Worm (Caenorhabditis elegans) whole organism, midembryonic: ENCODE measurements around the gene col-184.
A peak's percentile ranks its signal among the peaks of the same experiment; 100 is the strongest.
"Not testable (repeated sequence)": the region's sequence is repeated elsewhere in the genome, so short reads cannot be mapped to it uniquely, and the experiment has no call there.

Source experiments
- T22C8.4 ChIP-seq: fragments of 200-800 bp; sonication (Bioruptor generic); IDR thresholded peaks from 2 replicates; pipeline ENCODE4 v1.3.6; 2022; ENCODE audit warnings: missing genetic modification characterization, missing compliant biosample characterization
- cog-1 ChIP-seq: sonication (generic microtip); optimal IDR thresholded peaks from 2 replicates; lab custom pipeline; 2016; ENCODE audit warnings: missing genetic modification characterization, missing compliant biosample characterization
- flt-1 ChIP-seq: fragments of 200-800 bp; sonication (Bioruptor generic); IDR thresholded peaks from 2 replicates; pipeline ENCODE4 v1.3.6; 2022; ENCODE audit warnings: missing genetic modification characterization, missing compliant biosample characterization
- klf-2 ChIP-seq: fragments of 200-800 bp; sonication (Bioruptor generic); conservative IDR thresholded peaks from 2 replicates; pipeline ENCODE4 v1.3.6; 2022; ENCODE audit warnings: missing genetic modification reagents, missing genetic modification characterization, missing compliant biosample characterization
- med-1 ChIP-seq: sonication (generic microtip); optimal IDR thresholded peaks from 2 replicates; lab custom pipeline; 2017; ENCODE audit warnings: missing genetic modification characterization, mild to moderate bottlenecking, missing compliant biosample characterization, antibody characterized with exemption, missing genetic modification reagents; ENCODE audit not compliant: insufficient read depth
- ref-1 ChIP-seq: fragments of 200-800 bp; sonication (Bioruptor generic); conservative IDR thresholded peaks from 2 replicates; pipeline ENCODE4 v1.3.6; 2022; ENCODE audit warnings: missing genetic modification reagents, missing genetic modification characterization, missing compliant biosample characterization
- tab-1 ChIP-seq: fragments of 200-800 bp; sonication (Bioruptor generic); IDR thresholded peaks from 2 replicates; pipeline ENCODE4 v1.3.6; 2022; ENCODE audit warnings: missing genetic modification characterization, missing compliant biosample characterization
- ztf-23 ChIP-seq: fragments of 200-800 bp; sonication (Bioruptor generic); IDR thresholded peaks from 2 replicates; pipeline ENCODE4 v1.3.6; 2022; ENCODE audit warnings: missing genetic modification reagents, missing genetic modification characterization, missing compliant biosample characterization
- ztf-29 ChIP-seq: fragments of 200-800 bp; sonication (Bioruptor generic); IDR thresholded peaks from 2 replicates; pipeline ENCODE4 v1.3.6; 2022; ENCODE audit warnings: missing genetic modification reagents, missing genetic modification characterization, missing compliant biosample characterization

The col-184 gene

DNA sequence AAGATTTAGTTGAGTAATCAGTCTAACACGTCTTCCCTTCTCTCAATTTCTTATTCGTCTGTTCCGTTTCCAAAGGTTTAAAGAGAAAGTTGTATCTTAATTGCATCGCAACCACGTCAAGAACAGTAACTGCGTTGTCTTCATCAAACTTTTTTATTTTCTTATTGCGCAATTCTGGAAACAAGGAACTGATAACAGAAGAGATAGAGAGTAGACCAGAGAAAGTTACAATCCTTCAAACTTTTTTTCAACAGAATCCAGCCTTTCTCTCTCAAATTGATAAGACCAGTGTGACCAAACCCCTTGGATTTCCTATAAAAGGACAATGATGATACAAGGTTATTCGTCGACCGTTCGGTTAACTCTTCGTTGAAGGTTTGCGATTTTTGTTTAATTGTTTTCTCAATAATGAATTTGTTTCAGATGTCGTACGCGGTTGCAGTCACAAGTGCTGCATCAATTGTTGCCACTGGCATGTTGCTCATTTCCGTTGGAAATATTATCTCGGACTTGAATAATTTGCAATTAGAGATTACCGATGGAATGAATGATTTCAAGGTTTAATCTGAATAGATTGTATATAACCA is at the start of gene col-184:
col-184 (plus strand) TSS at position 409 of the 587 bp plus-strand sequence.
- TF ChIP-seq klf-2 (GFP tag; lab: Robert Waterston, UW) (no peak), cog-1 (no peak), med-1 (GFP tag; lab: Kevin White, UChicago) (no peak), ztf-29 (no peak), ztf-23 (GFP tag; lab: Robert Waterston, UW) (no peak), flt-1 (GFP tag; lab: Robert Waterston, UW) (no peak), tab-1 (GFP tag; lab: Robert Waterston, UW) (no peak), ref-1 (GFP tag; lab: Robert Waterston, UW) (no peak), T22C8.4 (GFP tag; lab: Robert Waterston, UW) (no peak)

DNA sequence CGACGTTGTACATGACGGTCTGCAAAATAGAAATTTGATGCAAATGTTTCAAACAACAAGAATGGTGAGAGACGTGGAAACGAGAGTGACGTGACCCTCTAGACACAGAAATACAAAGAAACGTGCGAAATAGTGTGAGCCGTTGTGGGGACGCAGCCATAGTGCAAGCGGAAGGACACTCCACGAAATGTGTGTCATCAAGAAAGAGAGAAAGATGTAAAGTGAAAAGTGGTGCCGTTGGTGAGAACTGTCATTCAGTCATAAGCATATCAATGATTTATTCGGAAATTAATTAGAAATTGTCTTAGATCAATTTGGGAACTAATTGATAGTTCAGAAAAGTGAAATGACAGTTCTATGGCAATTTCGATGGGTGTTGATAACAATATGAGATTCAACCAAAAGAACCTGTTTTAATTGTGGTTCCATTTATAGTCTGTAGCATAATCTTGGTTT is 49.3 kb upstream of the col-184 start, which contains the start of gene C29F7.3:
C29F7.3 (minus strand) TSS at position 51 of the 456 bp plus-strand sequence.
- TF ChIP-seq T22C8.4 (GFP tag; lab: Robert Waterston, UW), result no peak
- TF ChIP-seq cog-1, result peak; percentile 58

DNA sequence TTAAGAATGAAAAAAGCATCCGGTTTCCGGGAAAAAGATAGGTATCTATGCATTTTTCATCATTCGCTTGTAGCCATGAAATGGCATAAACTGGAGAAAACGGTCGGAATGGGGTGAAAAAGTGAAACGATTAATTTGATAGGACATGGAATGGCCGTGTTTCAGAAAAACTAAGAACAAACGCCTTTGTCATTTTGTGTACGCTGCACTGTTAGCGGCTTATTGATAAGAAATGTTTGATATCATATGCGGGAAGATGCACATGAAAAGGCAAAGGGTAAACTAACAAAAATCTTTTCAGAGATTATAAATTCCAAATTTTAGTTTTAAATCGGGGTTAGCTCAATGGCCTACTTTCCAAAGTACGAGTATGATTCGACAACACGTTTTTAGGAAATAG is 48.2 kb upstream of the col-184 start:
- TF ChIP-seq tab-1 (GFP tag; lab: Robert Waterston, UW) (no peak), med-1 (GFP tag; lab: Kevin White, UChicago) (no peak), klf-2 (GFP tag; lab: Robert Waterston, UW) (no peak), ztf-23 (GFP tag; lab: Robert Waterston, UW) (no peak), T22C8.4 (GFP tag; lab: Robert Waterston, UW) (no peak), cog-1 (no peak), ref-1 (GFP tag; lab: Robert Waterston, UW) (no peak), ztf-29 (no peak), flt-1 (GFP tag; lab: Robert Waterston, UW) (no peak)

DNA sequence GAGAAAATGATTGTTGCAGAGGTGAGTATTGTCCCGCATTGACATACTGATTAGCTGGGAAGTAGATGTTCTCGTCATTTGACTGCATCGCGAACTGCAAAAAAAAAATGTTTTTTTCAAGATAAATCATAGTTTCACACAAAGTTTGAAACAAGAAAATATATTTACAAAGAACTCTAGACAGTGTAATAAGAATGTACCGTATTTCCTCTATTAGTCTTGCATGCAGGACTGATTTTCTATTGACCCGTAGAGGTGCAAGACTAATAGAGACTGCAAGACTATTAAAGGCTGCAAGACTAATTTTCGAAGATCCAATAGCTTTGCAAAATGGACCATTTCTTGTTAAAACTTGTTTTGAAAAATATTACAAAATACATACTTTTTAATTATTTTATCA is 45.9 kb upstream of the col-184 start, which contains the start of gene fkh-3:
fkh-3 (minus strand) TSS at position 101 of the 400 bp plus-strand sequence.
- TF ChIP-seq med-1 (GFP tag; lab: Kevin White, UChicago), result no peak
- TF ChIP-seq klf-2 (GFP tag; lab: Robert Waterston, UW), result no peak
- TF ChIP-seq cog-1, result no peak
- no peak for TF ChIP-seq T22C8.4 (GFP tag; lab: Robert Waterston, UW)
- TF ChIP-seq ztf-23 (GFP tag; lab: Robert Waterston, UW), result no peak
- no peak for TF ChIP-seq flt-1 (GFP tag; lab: Robert Waterston, UW)
- TF ChIP-seq ztf-29, result no peak
- no peak for TF ChIP-seq tab-1 (GFP tag; lab: Robert Waterston, UW)
- TF ChIP-seq ref-1 (GFP tag; lab: Robert Waterston, UW), result no peak

DNA sequence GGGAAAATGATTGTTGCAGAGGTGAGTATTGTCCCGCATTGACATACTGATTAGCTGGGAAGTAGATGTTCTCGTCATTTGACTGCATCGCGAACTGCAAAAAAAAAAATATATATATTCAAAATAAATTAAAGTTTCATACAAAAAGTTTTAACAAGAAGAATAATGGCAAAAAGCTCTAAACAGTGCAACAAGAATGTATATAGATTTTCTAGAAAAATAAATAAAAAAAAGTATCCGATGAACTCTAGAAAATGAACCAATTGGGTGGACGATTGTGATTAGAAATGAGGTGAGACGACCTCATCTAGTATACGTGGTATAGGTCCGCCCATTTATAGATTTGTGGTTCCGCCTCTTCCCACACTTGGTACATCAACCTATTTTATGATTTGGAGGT is 40.5 kb upstream of the col-184 start, which contains the start of gene fkh-4:
fkh-4 (minus strand) TSS at position 101 of the 400 bp plus-strand sequence.
- not testable (repeated sequence) for TF ChIP-seq ztf-23, tab-1, flt-1 (GFP tag; lab: Robert Waterston, UW)

DNA sequence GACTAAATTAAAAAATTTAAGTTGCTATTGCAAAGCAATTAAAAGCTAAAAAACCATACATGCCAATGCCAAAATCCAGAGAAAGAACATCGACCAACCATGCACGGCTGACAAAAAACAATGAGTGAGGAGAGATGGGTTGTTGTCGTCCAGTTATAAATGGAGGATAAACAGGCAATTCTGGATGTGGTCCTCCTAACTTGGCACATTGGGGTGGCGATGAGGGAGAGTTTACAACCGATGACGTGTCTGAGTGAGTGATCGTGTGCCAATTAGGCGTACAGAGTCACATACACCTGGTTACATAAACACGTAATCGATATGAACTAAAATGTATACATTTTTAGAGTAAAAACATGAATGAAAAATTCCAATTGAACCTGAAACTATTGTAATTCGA is 37.9 kb upstream of the col-184 start, which contains the start of gene C29F7.10:
C29F7.10 (minus strand) TSS at position 101 of the 400 bp plus-strand sequence.
- TF ChIP-seq T22C8.4, ztf-23, ref-1 (GFP tag; lab: Robert Waterston, UW): not testable (repeated sequence)

DNA sequence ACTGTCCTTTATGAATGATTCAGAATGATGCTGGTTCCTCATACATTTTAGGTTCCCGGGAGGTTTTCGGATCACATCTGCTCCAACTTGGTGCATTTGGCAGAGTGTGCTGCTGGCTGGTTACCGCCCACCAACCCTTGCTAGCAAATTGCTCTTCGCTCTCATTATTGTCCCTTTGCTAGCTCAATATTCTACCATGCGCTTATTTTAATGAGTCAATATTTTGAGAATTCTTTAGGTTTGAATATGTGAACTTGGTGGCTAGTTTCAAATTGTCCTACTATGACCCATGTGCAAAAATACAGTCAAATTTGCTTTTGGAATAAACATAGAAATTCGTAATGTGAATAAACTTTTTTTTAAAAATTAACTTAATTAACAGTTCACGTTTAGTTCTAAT is 34.1 kb upstream of the col-184 start:
- TF ChIP-seq flt-1 (GFP tag; lab: Robert Waterston, UW), result no peak
- no peak for TF ChIP-seq ztf-29
- TF ChIP-seq tab-1 (GFP tag; lab: Robert Waterston, UW), result no peak
- no peak for TF ChIP-seq med-1 (GFP tag; lab: Kevin White, UChicago)
- no peak for TF ChIP-seq ref-1 (GFP tag; lab: Robert Waterston, UW)
- TF ChIP-seq cog-1, result no peak
- TF ChIP-seq T22C8.4 (GFP tag; lab: Robert Waterston, UW), result no peak

DNA sequence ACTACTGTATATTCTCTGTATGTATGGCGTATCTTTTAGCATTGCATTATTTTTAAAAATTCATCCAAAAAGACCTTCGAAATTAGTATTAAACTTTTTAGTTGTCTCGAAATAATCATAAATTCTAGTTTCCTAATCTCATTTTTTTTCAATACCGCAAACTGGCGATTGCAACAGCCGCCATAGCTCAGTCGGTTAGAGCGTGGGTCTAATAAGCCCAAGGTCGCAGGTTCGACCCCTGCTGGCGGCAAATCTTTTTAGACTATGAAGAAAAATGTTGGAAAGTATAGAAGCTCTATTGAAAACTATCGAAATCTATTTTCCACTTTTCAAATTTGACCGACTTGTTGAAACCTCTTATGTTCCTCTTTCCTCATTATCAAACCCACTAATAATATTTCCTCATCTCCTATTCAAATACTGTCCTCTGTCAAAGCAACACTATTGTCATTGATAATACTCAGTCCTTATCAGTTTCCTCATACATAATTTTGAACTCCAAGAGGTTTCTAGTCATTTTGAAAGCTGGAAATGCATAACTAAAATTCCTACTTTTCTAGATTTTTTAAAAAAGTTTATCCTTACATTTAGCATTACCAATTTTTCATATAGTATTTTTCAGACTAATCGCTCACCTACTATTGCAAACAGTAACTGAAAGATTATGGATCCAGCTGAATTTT is 33.3 kb upstream of the col-184 start, which contains the start of gene jmjd-3.3:
jmjd-3.3 (plus strand) TSS at position 633 of the 683 bp plus-strand sequence.
- no peak for TF ChIP-seq ref-1 (GFP tag; lab: Robert Waterston, UW)
- TF ChIP-seq cog-1, result no peak
- TF ChIP-seq klf-2 (GFP tag; lab: Robert Waterston, UW), result no peak
- TF ChIP-seq flt-1 (GFP tag; lab: Robert Waterston, UW), result no peak
- TF ChIP-seq T22C8.4 (GFP tag; lab: Robert Waterston, UW), result no peak
- no peak for TF ChIP-seq ztf-23 (GFP tag; lab: Robert Waterston, UW)
- no peak for TF ChIP-seq med-1 (GFP tag; lab: Kevin White, UChicago)
- no peak for TF ChIP-seq ztf-29
- TF ChIP-seq tab-1 (GFP tag; lab: Robert Waterston, UW), result no peak

DNA sequence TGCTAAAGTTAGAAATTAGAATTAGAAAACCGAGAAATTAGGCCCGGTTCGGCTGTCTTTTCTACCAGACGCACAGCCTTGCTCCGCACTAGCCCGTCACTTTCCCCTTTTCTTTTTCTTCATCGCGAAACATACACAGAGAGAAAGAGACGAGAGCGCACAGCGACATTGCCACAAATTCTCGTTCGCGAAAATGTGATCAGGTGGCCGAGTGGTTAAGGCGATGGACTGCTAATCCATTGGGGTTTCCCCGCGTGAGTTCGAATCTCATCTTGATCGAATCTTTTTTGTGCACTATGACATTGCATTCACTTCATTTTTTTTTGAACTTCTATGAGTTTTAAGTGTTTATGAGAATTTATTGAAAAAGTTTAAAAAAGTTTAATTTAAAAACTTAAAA is 26.8 kb upstream of the col-184 start:
- no peak for TF ChIP-seq ref-1 (GFP tag; lab: Robert Waterston, UW)
- peak; percentile 65 for TF ChIP-seq flt-1 (GFP tag; lab: Robert Waterston, UW)
- no peak for TF ChIP-seq med-1 (GFP tag; lab: Kevin White, UChicago)
- peak; percentile 70; the same call in 1 of the 2 replicates for TF ChIP-seq ztf-23 (GFP tag; lab: Robert Waterston, UW)
- 0 out of 2 replicates have a peak, but pooled peaks have one; percentile 19 for TF ChIP-seq klf-2 (GFP tag; lab: Robert Waterston, UW)
- peak; percentile 46 for TF ChIP-seq cog-1
